Worm (Caenorhabditis elegans): ENCODE results near the gene str-151.

str-151 gene

ce11 chrV:16582973-16583372 is 7.0 kb downstream of the str-151 start, which contains the start of gene str-150:
TSS of gene str-150 (plus strand) at chrV:16583273.
- TF ChIP-seq lin-38 (GFP tag; IDR thresholded peaks at IDR 0.05) (no peak), attf-4 (tag; optimal IDR thresholded peaks at IDR 0.05) (no peak), dmd-8 (GFP tag; IDR thresholded peaks at IDR 0.05) (no peak), nhr-41 (GFP tag; IDR thresholded peaks at IDR 0.05) (no peak), zip-11 (GFP tag; IDR thresholded peaks at IDR 0.05) (no peak), nhr-48 (tag; optimal IDR thresholded peaks at IDR 0.05) (no peak), snpc-1.2 (GFP tag; IDR thresholded peaks at IDR 0.05) (no peak)

- TF ChIP-seq nhr-28 (tag; optimal IDR thresholded peaks at IDR 0.05) (no peak), set-16 (GFP tag; IDR thresholded peaks at IDR 0.05) (no peak), nhr-10 (tag; optimal IDR thresholded peaks at IDR 0.05) (no peak), madf-5 (GFP tag; IDR thresholded peaks at IDR 0.05) (no peak), T20F7.1 (GFP tag; optimal IDR thresholded peaks at IDR 0.05) (no peak), lsy-2 (tag; optimal IDR thresholded peaks at IDR 0.05) (no peak), gei-8 (GFP tag; optimal IDR thresholded peaks at IDR 0.05) (no peak), nhr-6 (tag; optimal IDR thresholded peaks at IDR 0.05) (no peak), unc-39 (tag; optimal IDR thresholded peaks at IDR 0.05) (no peak), daf-16 (GFP tag; optimal IDR thresholded peaks at IDR 0.05) (no peak), daf-16 (tag; optimal IDR thresholded peaks at IDR 0.05) (no peak), snpc-1.2 (GFP tag; IDR thresholded peaks at IDR 0.05) (no peak)
These were observed 12.4 kb downstream of the str-151 start, which contains the start of gene srw-73 for ce11 chrV:16588428-16588827. TSS of gene srw-73 (minus strand) at chrV:16588528.

DNA sequence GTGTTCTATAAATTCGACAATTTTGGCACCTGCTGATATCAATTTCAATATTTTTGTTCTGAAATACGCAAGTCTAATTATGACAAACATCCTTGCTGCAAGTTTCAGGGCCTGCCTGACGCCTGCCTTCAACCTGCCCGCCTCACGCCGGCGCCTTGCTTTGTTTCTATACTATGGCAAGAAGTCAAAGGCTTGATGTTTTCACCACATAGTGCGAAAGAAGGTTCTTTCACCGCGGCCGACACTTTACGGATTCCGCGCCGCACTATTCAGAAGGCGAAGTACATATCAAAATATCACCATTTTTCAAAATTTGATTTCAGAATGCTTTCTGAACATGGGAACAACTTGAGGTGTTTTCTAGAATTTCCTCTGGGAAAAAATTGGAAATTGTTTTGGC is 13.5 kb downstream of the str-151 start:
- TF ChIP-seq fos-1 (tag; optimal IDR thresholded peaks at IDR 0.05) (no peak), skn-1 (tag; optimal IDR thresholded peaks at IDR 0.05) (no peak), zip-2 (tag; optimal IDR thresholded peaks at IDR 0.05) (no peak), lim-7 (GFP tag; IDR thresholded peaks at IDR 0.05) (no peak), D1046.2 (GFP tag; IDR thresholded peaks at IDR 0.05) (no peak), madf-5 (GFP tag; IDR thresholded peaks at IDR 0.05) (no peak), spr-3 (GFP tag; optimal IDR thresholded peaks at IDR 0.05) (no peak), mdt-29 (GFP tag; IDR thresholded peaks at IDR 0.05) (no peak), dmd-9 (GFP tag; IDR thresholded peaks at IDR 0.05) (no peak), zfp-2 (tag; optimal IDR thresholded peaks at IDR 0.05) (no peak), nhr-28 (tag; optimal IDR thresholded peaks at IDR 0.05) (no peak), vab-7 (GFP tag; IDR thresholded peaks at IDR 0.05) (no peak), T26A8.4 (GFP tag; IDR thresholded peaks at IDR 0.05) (no peak), ceh-32 (tag; optimal IDR thresholded peaks at IDR 0.05; ENCODE audit: poor library complexity) (no peak), cey-2 (tag; optimal IDR thresholded peaks at IDR 0.05; ENCODE audit: borderline replicate concordance, insufficient read depth) (no peak), tra-1 (GFP tag; IDR thresholded peaks at IDR 0.05) (no peak), ZK337.2 (GFP tag; IDR thresholded peaks at IDR 0.05) (no peak), daf-19 (GFP tag; conservative IDR thresholded peaks at IDR 0.05) (no peak)

- peak; percentile 65 for TF ChIP-seq nhr-111 (GFP tag; optimal IDR thresholded peaks at IDR 0.05)
- peak; percentile 8 for TF ChIP-seq F10B5.3 (tag; optimal IDR thresholded peaks at IDR 0.05)
- peak; percentile 93 for TF ChIP-seq T26A8.4 (GFP tag; IDR thresholded peaks at IDR 0.05)
- TF ChIP-seq F26F4.8 (GFP tag; conservative IDR thresholded peaks at IDR 0.05) = peak; percentile 86
- TF ChIP-seq ZK546.5 (tag; optimal IDR thresholded peaks at IDR 0.05) = no peak
- TF ChIP-seq mdl-1 (tag; optimal IDR thresholded peaks at IDR 0.05) = no peak
- TF ChIP-seq ctbp-1 (GFP tag; IDR thresholded peaks at IDR 0.05) = peak; percentile 80
- TF ChIP-seq jun-1 (tag; optimal IDR thresholded peaks at IDR 0.05) = peak; percentile 33
- no peak for TF ChIP-seq ceh-28 (tag; optimal IDR thresholded peaks at IDR 0.05)
- peak; percentile 10 for TF ChIP-seq nhr-77 (tag; optimal IDR thresholded peaks at IDR 0.05)
- no peak for TF ChIP-seq daf-12 (tag; optimal IDR thresholded peaks at IDR 0.05)
- TF ChIP-seq ceh-32 (tag; optimal IDR thresholded peaks at IDR 0.05; ENCODE audit: poor library complexity) = no peak
- no peak for TF ChIP-seq tag-97 (GFP tag; IDR thresholded peaks at IDR 0.05)
- TF ChIP-seq nhr-42 (GFP tag; IDR thresholded peaks at IDR 0.05) = peak; percentile 83
- peak; percentile 95 for TF ChIP-seq zfp-3 (GFP tag; conservative IDR thresholded peaks at IDR 0.05)
- TF ChIP-seq ztf-11 (tag; optimal IDR thresholded peaks at IDR 0.05) = no peak
These were observed 16.2 kb downstream of the str-151 start, which contains the start of gene srh-269 for ce11 chrV:16591992-16592798. TSS of gene srh-269 (minus strand) at chrV:16592042.

All from whole organism, L4 larva.